Worm (Caenorhabditis elegans) whole organism, young adult: ENCODE results near the gene arrd-13.

ENCODE experiments used
- B0019.2 ChIP-seq: fragments of 200-800 bp; sonication (Bioruptor generic); conservative IDR thresholded peaks from 2 replicates; pipeline ENCODE4 v1.3.6; 2022; ENCODE audit warnings: missing genetic modification reagents, missing genetic modification characterization, missing compliant biosample characterization
- B0261.1 ChIP-seq: sonication (generic microtip); optimal IDR thresholded peaks from 2 replicates; lab custom pipeline; 2016; ENCODE audit warnings: mild to moderate bottlenecking, missing genetic modification characterization, moderate library complexity, missing compliant biosample characterization
- B0336.3 ChIP-seq: fragments of 200-800 bp; sonication (Bioruptor generic); IDR thresholded peaks from 2 replicates; pipeline ENCODE4 v1.3.6; 2022; ENCODE audit warnings: missing genetic modification characterization, missing compliant biosample characterization
- F52B5.7 ChIP-seq: sonication (generic microtip); optimal IDR thresholded peaks from 2 replicates; lab custom pipeline; 2016; ENCODE audit warnings: mild to moderate bottlenecking, missing genetic modification characterization, missing compliant biosample characterization
- F57A8.1 ChIP-seq: fragments of 200-800 bp; sonication (Bioruptor generic); optimal IDR thresholded peaks from 2 replicates; lab custom pipeline; 2018; ENCODE audit warnings: mild to moderate bottlenecking, missing genetic modification characterization, moderate library complexity, missing compliant biosample characterization
- Y53G8AR.9 ChIP-seq: fragments of 200-800 bp; sonication (Bioruptor generic); conservative IDR thresholded peaks from 2 replicates; pipeline ENCODE4 v1.3.6; 2022; ENCODE audit warnings: missing genetic modification reagents, missing genetic modification characterization, missing compliant biosample characterization
- ZK185.1 ChIP-seq: sonication (generic microtip); optimal IDR thresholded peaks from 2 replicates; lab custom pipeline; 2016; ENCODE audit warnings: mild to moderate bottlenecking, missing genetic modification characterization, missing compliant biosample characterization; ENCODE audit not compliant: poor library complexity, severe bottlenecking
- atf-7 ChIP-seq: sonication (generic microtip); optimal IDR thresholded peaks from 2 replicates; lab custom pipeline; 2017; ENCODE audit warnings: mild to moderate bottlenecking, missing genetic modification characterization, missing compliant biosample characterization
- attf-5 ChIP-seq: fragments of 200-800 bp; sonication (Bioruptor generic); optimal IDR thresholded peaks from 2 replicates; lab custom pipeline; 2018; ENCODE audit warnings: mild to moderate bottlenecking, missing genetic modification characterization, missing compliant biosample characterization
- ceh-27 ChIP-seq: fragments of 200-800 bp; sonication (Bioruptor generic); optimal IDR thresholded peaks from 2 replicates; lab custom pipeline; 2018; ENCODE audit warnings: mild to moderate bottlenecking, missing genetic modification characterization, moderate library complexity, missing compliant biosample characterization
- die-1 ChIP-seq: sonication (generic microtip); optimal IDR thresholded peaks from 2 replicates; lab custom pipeline; 2016; ENCODE audit warnings: missing genotype, mild to moderate bottlenecking, missing genetic modification characterization, missing compliant biosample characterization
- dox-1 ChIP-seq: fragments of 200-800 bp; sonication (Bioruptor generic); IDR thresholded peaks from 2 replicates; pipeline ENCODE4 v1.3.6; 2022; ENCODE audit warnings: missing genetic modification reagents, missing genetic modification characterization, missing compliant biosample characterization
- dpl-1 ChIP-seq: fragments of 150-350 bp; optimal IDR thresholded peaks from 2 replicates; lab custom pipeline; 2014; ENCODE audit warnings: missing biosample characterization, missing genetic modification reagents, missing genetic modification characterization
- hmg-1.2 ChIP-seq: fragments of 200-800 bp; sonication (Bioruptor generic); IDR thresholded peaks from 2 replicates; pipeline ENCODE4 v1.3.6; 2022; ENCODE audit warnings: missing genetic modification reagents, missing genetic modification characterization, missing compliant biosample characterization
- hrde-1 ChIP-seq: sonication (generic microtip); optimal IDR thresholded peaks from 2 replicates; lab custom pipeline; 2016; ENCODE audit warnings: missing genetic modification characterization, mild to moderate bottlenecking, missing compliant biosample characterization, moderate library complexity, missing genotype, missing genetic modification reagents, borderline replicate concordance
- let-607 ChIP-seq, 2 experiments: fragments of 200-800 bp in 1 of 2; sonication (Bioruptor generic) in 1 of 2; sonication (generic microtip) in 1 of 2; optimal IDR thresholded peaks; 2 replicates each; lab custom pipeline; 2016 to 2018; ENCODE audit warnings: mild to moderate bottlenecking in 2 of 2, missing compliant biosample characterization in 2 of 2, missing genetic modification characterization in 2 of 2, moderate library complexity in 2 of 2, missing genotype in 1 of 2
- lin-40 ChIP-seq: sonication (generic microtip); optimal IDR thresholded peaks from 2 replicates; lab custom pipeline; 2016; ENCODE audit warnings: missing genetic modification characterization, mild to moderate bottlenecking, missing compliant biosample characterization, missing genotype, missing genetic modification reagents
- lsl-1 ChIP-seq: fragments of 200-800 bp; sonication (Bioruptor generic); optimal IDR thresholded peaks from 2 replicates; lab custom pipeline; 2018; ENCODE audit warnings: mild to moderate bottlenecking, missing genetic modification characterization, moderate library complexity, missing compliant biosample characterization
- lsy-27 ChIP-seq: sonication (generic microtip); optimal IDR thresholded peaks from 2 replicates; lab custom pipeline; 2017; ENCODE audit warnings: missing genetic modification characterization, mild to moderate bottlenecking, missing compliant biosample characterization, antibody characterized with exemption, missing genotype, borderline replicate concordance; ENCODE audit not compliant: insufficient read depth
- madf-10 ChIP-seq: sonication (generic microtip); optimal IDR thresholded peaks from 2 replicates; lab custom pipeline; 2016; ENCODE audit warnings: mild to moderate bottlenecking, missing genetic modification characterization, missing compliant biosample characterization
- madf-6 ChIP-seq: fragments of 200-800 bp; sonication (Bioruptor generic); IDR thresholded peaks from 2 replicates; pipeline ENCODE4 v1.3.6; 2022; ENCODE audit warnings: missing genetic modification reagents, missing genetic modification characterization, missing compliant biosample characterization
- mes-4 ChIP-seq: sonication (generic microtip); optimal IDR thresholded peaks from 2 replicates; lab custom pipeline; 2016; ENCODE audit warnings: missing genotype, missing genetic modification characterization, missing compliant biosample characterization
- nfyb-1 ChIP-seq: fragments of 200-800 bp; sonication (Bioruptor generic); IDR thresholded peaks from 2 replicates; pipeline ENCODE4 v1.3.6; 2022; ENCODE audit warnings: missing genetic modification reagents, missing genetic modification characterization, missing compliant biosample characterization
- nhr-120 ChIP-seq: fragments of 200-800 bp; sonication (Bioruptor generic); IDR thresholded peaks from 2 replicates; pipeline ENCODE4 v1.3.6; 2022; ENCODE audit warnings: missing genetic modification characterization, missing compliant biosample characterization
- nhr-179 ChIP-seq: sonication (generic microtip); optimal IDR thresholded peaks from 2 replicates; lab custom pipeline; 2016; ENCODE audit warnings: mild to moderate bottlenecking, missing genetic modification characterization, missing compliant biosample characterization
- nhr-80 ChIP-seq: sonication (generic microtip); optimal IDR thresholded peaks from 2 replicates; lab custom pipeline; 2016; ENCODE audit warnings: missing genetic modification characterization, missing compliant biosample characterization
- nhr-90 ChIP-seq: sonication (generic microtip); optimal IDR thresholded peaks from 2 replicates; lab custom pipeline; 2016; ENCODE audit warnings: missing genotype, mild to moderate bottlenecking, missing genetic modification characterization, missing compliant biosample characterization
- pbrm-1 ChIP-seq: fragments of 200-800 bp; sonication (Bioruptor generic); IDR thresholded peaks from 2 replicates; pipeline ENCODE4 v1.3.6; 2022; ENCODE audit warnings: missing genetic modification reagents, missing genetic modification characterization, missing compliant biosample characterization
- rec-8 ChIP-seq, 2 experiments: sonication (generic microtip); optimal IDR thresholded peaks; 2 replicates each; lab custom pipeline; 2016; ENCODE audit warnings: mild to moderate bottlenecking in 2 of 2, missing genetic modification characterization in 2 of 2, missing genetic modification reagents in 2 of 2, missing genotype in 2 of 2, missing biosample characterization in 1 of 2, missing compliant biosample characterization in 1 of 2, moderate library complexity in 1 of 2
- repo-1 ChIP-seq: sonication (generic microtip); optimal IDR thresholded peaks from 2 replicates; lab custom pipeline; 2017; ENCODE audit warnings: mild to moderate bottlenecking, missing genetic modification characterization, missing compliant biosample characterization
- rpc-1 ChIP-seq, 2 experiments: fragments of 150-350 bp in 1 of 2; sonication (generic microtip) in 1 of 2; optimal IDR thresholded peaks; 2 replicates each; lab custom pipeline; 2014 to 2018; ENCODE audit warnings: missing biosample characterization in 1 of 2, missing genetic modification characterization in 1 of 2, missing genetic modification reagents in 1 of 2, missing genotype in 1 of 2
- snpc-1.3 ChIP-seq: sonication (generic microtip); optimal IDR thresholded peaks from 2 replicates; lab custom pipeline; 2017; ENCODE audit warnings: missing genetic modification characterization, mild to moderate bottlenecking, missing compliant biosample characterization, antibody characterized with exemption, moderate library complexity, missing genotype, missing genetic modification reagents; ENCODE audit not compliant: insufficient read depth
- snpc-4 ChIP-seq, 5 experiments: fragments of 150-350 bp in 1 of 5; sonication (generic microtip) in 4 of 5; optimal IDR thresholded peaks; 2 replicates each; lab custom pipeline; 2014 to 2018; ENCODE audit warnings: missing genetic modification characterization in 5 of 5, missing biosample characterization in 3 of 5, antibody characterized with exemption in 2 of 5, mild to moderate bottlenecking in 2 of 5, missing compliant biosample characterization in 2 of 5, missing genotype in 2 of 5, moderate library complexity in 2 of 5, missing genetic modification reagents in 1 of 5
- tbp1 ChIP-seq: fragments of 200-800 bp; sonication (Bioruptor generic); optimal IDR thresholded peaks from 2 replicates; lab custom pipeline; 2018; ENCODE audit warnings: mild to moderate bottlenecking, missing genetic modification characterization, missing compliant biosample characterization
- zim-3 ChIP-seq: sonication (generic microtip); optimal IDR thresholded peaks from 2 replicates; lab custom pipeline; 2017; ENCODE audit warnings: mild to moderate bottlenecking, missing genetic modification characterization, moderate library complexity, missing compliant biosample characterization
- ztf-26 ChIP-seq: sonication (generic microtip); optimal IDR thresholded peaks from 2 replicates; lab custom pipeline; 2017; ENCODE audit warnings: missing genetic modification characterization, missing compliant biosample characterization
- ztf-3 ChIP-seq: fragments of 200-800 bp; sonication (Bioruptor generic); optimal IDR thresholded peaks from 2 replicates; lab custom pipeline; 2018; ENCODE audit warnings: mild to moderate bottlenecking, missing genetic modification characterization, missing compliant biosample characterization

arrd-13 gene

ce11 chrII:13765952-13766351 lies 7.7 kb downstream of the arrd-13 start, which contains the start of gene arrd-12:
TSS of gene arrd-12 (plus strand) at chrII:13766252.
- TF ChIP-seq nfyb-1 (GFP tag; lab: Robert Waterston, UW) (no peak), mes-4 (tag; lab: Kevin White, UChicago) (no peak), atf-7 (tag; lab: Kevin White, UChicago) (no peak), snpc-1.3 (tag; lab: Kevin White, UChicago) (no peak), dpl-1 (GFP tag; lab: Kevin White, UChicago) (no peak), F52B5.7 (no peak), ztf-26 (no peak), F57A8.1 (no peak), die-1 (tag; lab: Kevin White, UChicago) (no peak), B0336.3 (no peak), ztf-3 (GFP tag; lab: Kevin White, UChicago) (no peak), madf-6 (GFP tag; lab: Robert Waterston, UW) (no peak), lin-40 (tag; lab: Kevin White, UChicago) (no peak), pbrm-1 (GFP tag; lab: Robert Waterston, UW) (no peak), zim-3 (no peak)

- TF ChIP-seq nhr-80 (tag; lab: Kevin White, UChicago), result peak; percentile 47
- TF ChIP-seq let-607 (tag; optimal IDR thresholded peaks at IDR 0.05; lab: Kevin White, UChicago), result no peak
These were observed 13.1 kb downstream of the arrd-13 start, which contains the start of gene C01B9.1 for ce11 chrII:13771335-13771734. TSS of gene C01B9.1 (plus strand) at chrII:13771575.

- TF ChIP-seq nhr-90 (tag; lab: Kevin White, UChicago) (peak; percentile 68), rec-8 (tag; optimal IDR thresholded peaks at IDR 0.05; lab: Kevin White, UChicago) (peak in 1 of 2 experiments; percentile 18), ztf-3 (GFP tag; lab: Kevin White, UChicago) (peak; percentile 11), nhr-120 (no peak), lin-40 (tag; lab: Kevin White, UChicago) (no peak), repo-1 (tag; lab: Kevin White, UChicago) (peak; percentile 81), B0336.3 (peak; percentile 50; the same call in 1 of the 2 replicates), tbp1 (GFP tag; lab: Kevin White, UChicago) (peak; percentile 82), die-1 (tag; lab: Kevin White, UChicago) (peak; percentile 22), ZK185.1 (tag; lab: Kevin White, UChicago) (peak; percentile 83), ceh-27 (GFP tag; lab: Kevin White, UChicago) (peak; percentile 7), attf-5 (peak; percentile 13), nhr-80 (tag; lab: Kevin White, UChicago) (peak; percentile 95), B0019.2 (GFP tag; lab: Robert Waterston, UW) (no peak), hrde-1 (tag; lab: Kevin White, UChicago) (no peak), madf-10 (tag; lab: Kevin White, UChicago) (peak; percentile 46), Y53G8AR.9 (GFP tag; lab: Robert Waterston, UW) (peak; percentile 24; the same call in 1 of the 2 replicates), let-607 (tag; optimal IDR thresholded peaks at IDR 0.05; lab: Kevin White, UChicago) (peak; percentile 23 to 61), snpc-4 (GFP tag; optimal IDR thresholded peaks at IDR 0.05; lab: Kevin White, UChicago) (no peak), snpc-4 (tag; optimal IDR thresholded peaks at IDR 0.05; lab: Kevin White, UChicago) (peak in 3 of 4 experiments; percentile 36 to 70 (median 59)), rpc-1 (optimal IDR thresholded peaks at IDR 0.05; lab: Kevin White, UChicago) (peak; percentile 69), rpc-1 (tag; optimal IDR thresholded peaks at IDR 0.05; lab: Kevin White, UChicago) (peak; percentile 63), nfyb-1 (GFP tag; lab: Robert Waterston, UW) (0 out of 2 replicates have a peak, but pooled peaks have one; percentile 49), atf-7 (tag; lab: Kevin White, UChicago) (peak; percentile 68), lsl-1 (GFP tag; lab: Kevin White, UChicago) (peak; percentile 8), hmg-1.2 (0 out of 2 replicates have a peak, but pooled peaks have one; percentile 5), lsy-27 (tag; lab: Kevin White, UChicago) (no peak), ztf-26 (no peak), nhr-179 (tag; lab: Kevin White, UChicago) (peak; percentile 61), dox-1 (peak; percentile 57), B0261.1 (peak; percentile 66)
These were observed 22.6 kb downstream of the arrd-13 start for ce11 chrII:13780792-13781248.
